Worm (Caenorhabditis elegans): ENCODE results near the gene F32A5.4.

The F32A5.4 gene

ce11 chrII:7238248-7238647, 9.3 kb downstream of the F32A5.4 start, which contains the start of gene aqp-1:
Gene aqp-1, minus strand, starts transcription at chrII:7238349.
- TF ChIP-seq hlh-11 (tag; optimal IDR thresholded peaks at IDR 0.05) (peak; percentile 81), daf-16 (GFP tag; optimal IDR thresholded peaks at IDR 0.05) (peak in 1 of 2 experiments; percentile 67), daf-16 (tag; optimal IDR thresholded peaks at IDR 0.05) (peak; percentile 99), mxl-3 (GFP tag; optimal IDR thresholded peaks at IDR 0.05) (peak; percentile 52), sdz-12 (GFP tag; optimal IDR thresholded peaks at IDR 0.05) (no peak), R02D3.7 (tag; optimal IDR thresholded peaks at IDR 0.05) (no peak), ceh-62 (tag; optimal IDR thresholded peaks at IDR 0.05) (no peak), nhr-28 (tag; optimal IDR thresholded peaks at IDR 0.05) (peak; percentile 57), mdt-29 (GFP tag; IDR thresholded peaks at IDR 0.05) (no peak), dmd-6 (GFP tag; IDR thresholded peaks at IDR 0.05) (peak; percentile 91), tra-1 (GFP tag; IDR thresholded peaks at IDR 0.05) (peak; percentile 52; the same call in 1 of the 2 replicates), pqm-1 (tag; optimal IDR thresholded peaks at IDR 0.05) (peak; percentile 47), lsy-2 (tag; optimal IDR thresholded peaks at IDR 0.05) (peak; percentile 19), nhr-48 (tag; optimal IDR thresholded peaks at IDR 0.05) (peak; percentile 80), pha-4 (GFP tag; IDR thresholded peaks at IDR 0.05) (no peak), pha-4 (tag; optimal IDR thresholded peaks at IDR 0.05) (peak; percentile 6), mxl-2 (GFP tag; conservative IDR thresholded peaks at IDR 0.05) (no peak), nhr-77 (tag; optimal IDR thresholded peaks at IDR 0.05) (peak; percentile 45), dve-1 (tag; optimal IDR thresholded peaks at IDR 0.05; ENCODE audit: insufficient read depth) (peak; percentile 74), mdl-1 (tag; optimal IDR thresholded peaks at IDR 0.05) (peak in 1 of 2 experiments; percentile 34), nhr-42 (GFP tag; IDR thresholded peaks at IDR 0.05) (0 out of 2 replicates have a peak, but pooled peaks have one; percentile 19)

DNA sequence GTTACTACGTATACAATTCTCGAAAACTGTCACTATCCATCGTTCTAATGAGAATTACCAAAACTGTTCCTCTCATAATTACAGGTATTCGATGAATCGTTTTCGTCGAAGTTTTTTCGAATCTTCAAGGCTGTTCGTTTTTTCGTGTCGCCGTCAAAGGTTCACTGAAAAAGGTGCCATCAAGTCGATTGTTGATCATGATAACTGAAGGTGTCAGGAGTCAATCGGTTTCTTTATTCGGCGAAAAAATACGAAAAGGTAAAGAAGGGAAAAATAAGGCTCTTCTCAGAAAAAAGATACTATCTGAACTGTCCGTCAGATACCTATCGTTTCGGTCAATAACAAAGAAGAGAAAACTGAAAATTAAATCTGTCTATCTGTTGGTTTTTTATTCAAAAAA, 9.8 kb downstream of the F32A5.4 start:
- TF ChIP-seq unc-62 (GFP tag; optimal IDR thresholded peaks at IDR 0.05 in 1 of 2), result peak in 1 of 2 experiments; percentile 63
- TF ChIP-seq unc-62 (tag; optimal IDR thresholded peaks at IDR 0.05), result no peak
- TF ChIP-seq mdl-1 (tag; optimal IDR thresholded peaks at IDR 0.05), result no peak

- TF ChIP-seq madf-9 (GFP tag; conservative IDR thresholded peaks at IDR 0.05), result no peak
- TF ChIP-seq F10B5.3 (tag; optimal IDR thresholded peaks at IDR 0.05), result no peak
- no peak for TF ChIP-seq dmd-9 (GFP tag; IDR thresholded peaks at IDR 0.05)
- peak in 1 of 2 experiments; percentile 68 for TF ChIP-seq unc-62 (GFP tag; optimal IDR thresholded peaks at IDR 0.05 in 1 of 2)
- TF ChIP-seq unc-62 (tag; optimal IDR thresholded peaks at IDR 0.05), result no peak
- no peak for TF ChIP-seq jun-1 (tag; optimal IDR thresholded peaks at IDR 0.05)
- peak; percentile 94 for TF ChIP-seq aha-1 (tag)
- TF ChIP-seq Y75B8A.6 (GFP tag; IDR thresholded peaks at IDR 0.05), result no peak
These were observed 10.8 kb downstream of the F32A5.4 start for ce11 chrII:7239705-7240104.

ce11 chrII:7242754-7243153, 13.8 kb downstream of the F32A5.4 start:
- TF ChIP-seq duxl-1 (tag; optimal IDR thresholded peaks at IDR 0.05; ENCODE audit: poor library complexity), result no peak
- no peak for TF ChIP-seq Y75B8A.6 (GFP tag; IDR thresholded peaks at IDR 0.05)
- no peak for TF ChIP-seq cey-2 (tag; optimal IDR thresholded peaks at IDR 0.05; ENCODE audit: borderline replicate concordance, insufficient read depth)
- TF ChIP-seq zag-1 (tag; optimal IDR thresholded peaks at IDR 0.05), result no peak
- no peak for TF ChIP-seq ceh-20 (GFP tag; IDR thresholded peaks at IDR 0.05)

- TF ChIP-seq lim-7 (GFP tag; IDR thresholded peaks at IDR 0.05) (no peak), egl-27 (tag; optimal IDR thresholded peaks at IDR 0.05) (no peak), lin-39 (tag; optimal IDR thresholded peaks at IDR 0.05) (no peak), dpl-1 (GFP tag; optimal IDR thresholded peaks at IDR 0.05) (no peak), daf-8 (GFP tag; IDR thresholded peaks at IDR 0.05) (no peak), ceh-44 (GFP tag; IDR thresholded peaks at IDR 0.05) (no peak), mes-2 (tag; optimal IDR thresholded peaks at IDR 0.05; ENCODE audit: poor library complexity, severe bottlenecking) (no peak), lsy-2 (tag; optimal IDR thresholded peaks at IDR 0.05) (no peak), D1046.2 (GFP tag; IDR thresholded peaks at IDR 0.05) (no peak), daf-16 (GFP tag; optimal IDR thresholded peaks at IDR 0.05) (no peak), daf-16 (tag; optimal IDR thresholded peaks at IDR 0.05) (no peak), Y105C5A.15 (GFP tag; IDR thresholded peaks at IDR 0.05) (no peak), F49E8.2 (tag; optimal IDR thresholded peaks at IDR 0.05; ENCODE audit: borderline replicate concordance) (no peak), spr-1 (tag; optimal IDR thresholded peaks at IDR 0.05) (no peak), ZK546.5 (tag; optimal IDR thresholded peaks at IDR 0.05) (no peak), dmd-8 (GFP tag; IDR thresholded peaks at IDR 0.05) (no peak)
These were observed 16.6 kb downstream of the F32A5.4 start, which contains the start of gene skpo-3 for ce11 chrII:7245576-7245975. Gene skpo-3, plus strand, starts transcription at chrII:7245876.
